Worm (Caenorhabditis elegans) whole organism, mixed stage, embryonic: ENCODE measurements around the gene djr-1.1.

Experiments
- M03D4.4 ChIP-seq: sonication (generic microtip); optimal IDR thresholded peaks from 2 replicates; lab custom pipeline; 2017; ENCODE audit warnings: mild to moderate bottlenecking, missing genetic modification characterization, missing compliant biosample characterization
- bed-3 ChIP-seq: fragments of 200-800 bp; sonication (Bioruptor generic); optimal IDR thresholded peaks from 3 replicates; lab custom pipeline; 2018; ENCODE audit warnings: mild to moderate bottlenecking, missing genetic modification characterization, moderate library complexity, missing compliant biosample characterization
- blmp-1 ChIP-seq: fragments of 150-350 bp; optimal IDR thresholded peaks from 2 replicates; lab custom pipeline; 2014; ENCODE audit warnings: missing biosample characterization, missing genetic modification characterization
- ceh-39 ChIP-seq: fragments of 150-350 bp; optimal IDR thresholded peaks from 2 replicates; lab custom pipeline; 2014; ENCODE audit warnings: missing biosample characterization, missing genetic modification characterization
- cnd-1 ChIP-seq: fragments of 200-800 bp; sonication (Bioruptor generic); optimal IDR thresholded peaks from 2 replicates; lab custom pipeline; 2018; ENCODE audit warnings: mild to moderate bottlenecking, missing genetic modification characterization, missing compliant biosample characterization
- drap-1 ChIP-seq: fragments of 200-800 bp; sonication (Bioruptor generic); optimal IDR thresholded peaks from 3 replicates; lab custom pipeline; 2018; ENCODE audit warnings: mild to moderate bottlenecking, missing genetic modification characterization, missing compliant biosample characterization
- elt-1 ChIP-seq: sonication (generic microtip); optimal IDR thresholded peaks from 2 replicates; lab custom pipeline; 2017; ENCODE audit warnings: missing genetic modification characterization, mild to moderate bottlenecking, missing compliant biosample characterization, antibody characterized with exemption, moderate library complexity, borderline replicate concordance; ENCODE audit not compliant: insufficient read depth
- elt-3 ChIP-seq: fragments of 150-350 bp; optimal IDR thresholded peaks from 2 replicates; lab custom pipeline; 2014; ENCODE audit warnings: missing biosample characterization, missing genetic modification characterization
- flh-1 ChIP-seq: fragments of 200-800 bp; sonication (Bioruptor generic); optimal IDR thresholded peaks from 2 replicates; lab custom pipeline; 2018; ENCODE audit warnings: mild to moderate bottlenecking, missing genetic modification characterization, moderate library complexity, missing compliant biosample characterization
- ham-2 ChIP-seq: fragments of 200-800 bp; sonication (Bioruptor generic); optimal IDR thresholded peaks from 2 replicates; lab custom pipeline; 2018; ENCODE audit warnings: mild to moderate bottlenecking, missing genetic modification characterization, missing compliant biosample characterization
- lin-13 ChIP-seq: fragments of 150-350 bp; optimal IDR thresholded peaks from 2 replicates; lab custom pipeline; 2014; ENCODE audit warnings: missing biosample characterization, missing genetic modification characterization
- lin-32 ChIP-seq: fragments of 200-800 bp; sonication (Bioruptor generic); optimal IDR thresholded peaks from 2 replicates; lab custom pipeline; 2018; ENCODE audit warnings: mild to moderate bottlenecking, missing genetic modification characterization, missing compliant biosample characterization
- lsy-2 ChIP-seq: fragments of 150-350 bp; optimal IDR thresholded peaks from 2 replicates; lab custom pipeline; 2014; ENCODE audit warnings: missing biosample characterization, missing genetic modification characterization
- mab-5 ChIP-seq: fragments of 150-350 bp; optimal IDR thresholded peaks from 2 replicates; lab custom pipeline; 2014; ENCODE audit warnings: missing biosample characterization, missing genetic modification characterization
- mep-1 ChIP-seq: fragments of 150-350 bp; optimal IDR thresholded peaks from 2 replicates; lab custom pipeline; 2017; ENCODE audit warnings: missing biosample characterization, missing genetic modification reagents, missing genetic modification characterization, inconsistent platforms
- mls-2 ChIP-seq: sonication (generic microtip); optimal IDR thresholded peaks from 2 replicates; lab custom pipeline; 2016; ENCODE audit warnings: mild to moderate bottlenecking, missing genetic modification characterization, moderate library complexity, missing compliant biosample characterization
- nhr-2 ChIP-seq: fragments of 150-350 bp; optimal IDR thresholded peaks from 2 replicates; lab custom pipeline; 2014; ENCODE audit warnings: missing biosample characterization, missing genetic modification characterization
- nhr-237 ChIP-seq: fragments of 150-350 bp; optimal IDR thresholded peaks from 2 replicates; lab custom pipeline; 2014; ENCODE audit warnings: missing biosample characterization, missing genetic modification characterization
- nhr-76 ChIP-seq: sonication (generic microtip); optimal IDR thresholded peaks from 2 replicates; lab custom pipeline; 2017; ENCODE audit warnings: missing biosample characterization, missing genetic modification characterization
- pha-4 ChIP-seq: fragments of 150-350 bp; optimal IDR thresholded peaks from 2 replicates; lab custom pipeline; 2018; ENCODE audit warnings: missing biosample characterization, missing genetic modification reagents, missing genetic modification characterization
- sem-2 ChIP-seq: fragments of 200-800 bp; sonication (Bioruptor generic); optimal IDR thresholded peaks from 2 replicates; lab custom pipeline; 2018; ENCODE audit warnings: mild to moderate bottlenecking, missing genetic modification characterization, missing compliant biosample characterization
- snpc-4 ChIP-seq: fragments of 150-350 bp; optimal IDR thresholded peaks from 2 replicates; lab custom pipeline; 2014; ENCODE audit warnings: missing biosample characterization, missing genetic modification characterization
- sptf-1 ChIP-seq: sonication (generic microtip); optimal IDR thresholded peaks from 2 replicates; lab custom pipeline; 2017; ENCODE audit warnings: mild to moderate bottlenecking, missing genetic modification characterization, moderate library complexity, missing compliant biosample characterization
- tbx-8 ChIP-seq: fragments of 200-800 bp; sonication (Bioruptor generic); optimal IDR thresholded peaks from 2 replicates; lab custom pipeline; 2018; ENCODE audit warnings: mild to moderate bottlenecking, missing genetic modification characterization, moderate library complexity, missing compliant biosample characterization
- unc-120 ChIP-seq: sonication (generic microtip); optimal IDR thresholded peaks from 2 replicates; lab custom pipeline; 2017; ENCODE audit warnings: missing genetic modification characterization, missing compliant biosample characterization; ENCODE audit not compliant: poor library complexity, severe bottlenecking
- unc-39 ChIP-seq: fragments of 150-350 bp; optimal IDR thresholded peaks from 2 replicates; lab custom pipeline; 2014; ENCODE audit warnings: missing biosample characterization, missing genetic modification characterization
- unc-62 ChIP-seq: fragments of 150-350 bp; optimal IDR thresholded peaks from 2 replicates; lab custom pipeline; 2014; ENCODE audit warnings: missing biosample characterization, missing genetic modification reagents, missing genetic modification characterization
- zip-8 ChIP-seq: fragments of 150-350 bp; optimal IDR thresholded peaks from 2 replicates; lab custom pipeline; 2014; ENCODE audit warnings: missing biosample characterization, missing genetic modification characterization
- ztf-11 ChIP-seq: fragments of 150-350 bp; optimal IDR thresholded peaks from 2 replicates; lab custom pipeline; 2014; ENCODE audit warnings: missing biosample characterization, missing genetic modification characterization

Gene djr-1.1

ce11 chrII:294606-295005, 4.2 kb downstream of the djr-1.1 start, which contains the start of gene B0432.11:
Gene B0432.11, minus strand, starts transcription at chrII:294706.
- TF ChIP-seq ztf-11 (tag; lab: Kevin White, UChicago) (no peak), cnd-1 (tag; lab: Kevin White, UChicago) (no peak), sem-2 (GFP tag; lab: Kevin White, UChicago) (no peak), elt-3 (tag; lab: Kevin White, UChicago) (no peak), pha-4 (tag; lab: Kevin White, UChicago) (no peak), M03D4.4 (tag; lab: Kevin White, UChicago) (no peak), nhr-237 (tag; lab: Kevin White, UChicago) (no peak), blmp-1 (tag; lab: Kevin White, UChicago) (no peak), unc-62 (GFP tag; lab: Kevin White, UChicago) (no peak), lsy-2 (tag; lab: Kevin White, UChicago) (no peak), nhr-2 (tag; lab: Kevin White, UChicago) (no peak), sptf-1 (tag; lab: Kevin White, UChicago) (no peak), ham-2 (GFP tag; lab: Kevin White, UChicago) (no peak), mep-1 (no peak), unc-120 (tag; lab: Kevin White, UChicago) (no peak), unc-39 (tag; lab: Kevin White, UChicago) (no peak), zip-8 (tag; lab: Kevin White, UChicago) (no peak), tbx-8 (GFP tag; lab: Kevin White, UChicago) (no peak), lin-32 (GFP tag; lab: Kevin White, UChicago) (no peak)

- TF ChIP-seq drap-1 (GFP tag; lab: Kevin White, UChicago) (no peak), tbx-8 (GFP tag; lab: Kevin White, UChicago) (no peak), elt-3 (tag; lab: Kevin White, UChicago) (no peak), nhr-76 (tag; lab: Kevin White, UChicago) (no peak), unc-120 (tag; lab: Kevin White, UChicago) (no peak), blmp-1 (tag; lab: Kevin White, UChicago) (no peak), mls-2 (tag; lab: Kevin White, UChicago) (no peak), nhr-237 (tag; lab: Kevin White, UChicago) (no peak), lsy-2 (tag; lab: Kevin White, UChicago) (no peak), mab-5 (tag; lab: Kevin White, UChicago) (no peak), bed-3 (GFP tag; lab: Kevin White, UChicago) (no peak)
Measured at ce11 chrII:296911-297440, 6.6 kb downstream of the djr-1.1 start, which contains the start of the genes clec-117 and B0432.1. Gene clec-117, minus strand, starts transcription at chrII:297011. Gene B0432.1, plus strand, starts transcription at chrII:297390.

ce11 chrII:299684-300083, 9.3 kb downstream of the djr-1.1 start, which contains the start of gene K01A2.6:
Gene K01A2.6, plus strand, starts transcription at chrII:299984.
- TF ChIP-seq ceh-39 (tag; lab: Kevin White, UChicago) (no peak), nhr-2 (tag; lab: Kevin White, UChicago) (no peak), elt-1 (tag; lab: Kevin White, UChicago) (no peak), mls-2 (tag; lab: Kevin White, UChicago) (no peak), flh-1 (GFP tag; lab: Kevin White, UChicago) (no peak), snpc-4 (tag; lab: Kevin White, UChicago) (no peak), zip-8 (tag; lab: Kevin White, UChicago) (no peak), lin-13 (no peak), cnd-1 (tag; lab: Kevin White, UChicago) (no peak), nhr-76 (tag; lab: Kevin White, UChicago) (no peak)

- TF ChIP-seq ceh-39 (tag; lab: Kevin White, UChicago) (no peak), sptf-1 (tag; lab: Kevin White, UChicago) (no peak), unc-62 (GFP tag; lab: Kevin White, UChicago) (peak; percentile 40), elt-3 (tag; lab: Kevin White, UChicago) (no peak), blmp-1 (tag; lab: Kevin White, UChicago) (peak; percentile 95)
Measured at ce11 chrII:300977-301772, 10.8 kb downstream of the djr-1.1 start, which contains the start of gene K01A2.5. Gene K01A2.5, plus strand, starts transcription at chrII:301273.
